Worm (Caenorhabditis elegans) whole organism, young adult: ENCODE data around the gene spp-1.

Experiments
- B0019.2 ChIP-seq: fragments of 200-800 bp; sonication (Bioruptor generic); conservative IDR thresholded peaks from 2 replicates; pipeline ENCODE4 v1.3.6; 2022; ENCODE audit warnings: missing genetic modification reagents, missing genetic modification characterization, missing compliant biosample characterization
- B0261.1 ChIP-seq: sonication (generic microtip); optimal IDR thresholded peaks from 2 replicates; lab custom pipeline; 2016; ENCODE audit warnings: mild to moderate bottlenecking, missing genetic modification characterization, moderate library complexity, missing compliant biosample characterization
- C17E4.6 ChIP-seq: fragments of 200-800 bp; sonication (Bioruptor generic); IDR thresholded peaks from 2 replicates; pipeline ENCODE4 v1.3.6; 2022; ENCODE audit warnings: missing genetic modification reagents, missing genetic modification characterization, missing compliant biosample characterization
- F22D6.2 ChIP-seq: sonication (generic microtip); optimal IDR thresholded peaks from 2 replicates; lab custom pipeline; 2016; ENCODE audit warnings: mild to moderate bottlenecking, missing genetic modification characterization, missing compliant biosample characterization
- F33H1.4 ChIP-seq: fragments of 200-800 bp; sonication (Bioruptor generic); IDR thresholded peaks from 2 replicates; pipeline ENCODE4 v1.3.6; 2022; ENCODE audit warnings: missing genetic modification reagents, missing genetic modification characterization, missing compliant biosample characterization
- F37B4.10 ChIP-seq: fragments of 200-800 bp; sonication (Bioruptor generic); IDR thresholded peaks from 2 replicates; pipeline ENCODE4 v1.3.6; 2022; ENCODE audit warnings: missing genetic modification characterization, missing compliant biosample characterization
- F49E8.2 ChIP-seq: sonication (generic microtip); optimal IDR thresholded peaks from 3 replicates; lab custom pipeline; 2017; ENCODE audit warnings: missing genetic modification characterization, mild to moderate bottlenecking, missing compliant biosample characterization, antibody characterized with exemption, moderate library complexity; ENCODE audit not compliant: insufficient read depth
- F52B5.7 ChIP-seq: sonication (generic microtip); optimal IDR thresholded peaks from 2 replicates; lab custom pipeline; 2016; ENCODE audit warnings: mild to moderate bottlenecking, missing genetic modification characterization, missing compliant biosample characterization
- F55B11.4 ChIP-seq: sonication (generic microtip); optimal IDR thresholded peaks from 2 replicates; lab custom pipeline; 2016; ENCODE audit warnings: missing compliant biosample characterization, missing genetic modification characterization, borderline replicate concordance; ENCODE audit not compliant: insufficient read depth
- K12H6.12 ChIP-seq: fragments of 200-800 bp; sonication (Bioruptor generic); optimal IDR thresholded peaks from 2 replicates; lab custom pipeline; 2018; ENCODE audit warnings: mild to moderate bottlenecking, missing genetic modification characterization, missing compliant biosample characterization
- T26A5.8 ChIP-seq: sonication (generic microtip); optimal IDR thresholded peaks from 2 replicates; lab custom pipeline; 2016; ENCODE audit warnings: missing genetic modification characterization, missing compliant biosample characterization
- Y53F4B.3 ChIP-seq: fragments of 200-800 bp; sonication (Bioruptor generic); IDR thresholded peaks from 2 replicates; pipeline ENCODE4 v1.3.6; 2022; ENCODE audit warnings: missing genetic modification reagents, missing genetic modification characterization, missing compliant biosample characterization
- Y53G8AR.9 ChIP-seq: fragments of 200-800 bp; sonication (Bioruptor generic); conservative IDR thresholded peaks from 2 replicates; pipeline ENCODE4 v1.3.6; 2022; ENCODE audit warnings: missing genetic modification reagents, missing genetic modification characterization, missing compliant biosample characterization
- Y56A3A.18 ChIP-seq: fragments of 200-800 bp; sonication (Bioruptor generic); IDR thresholded peaks from 2 replicates; pipeline ENCODE4 v1.3.6; 2022; ENCODE audit warnings: missing genetic modification reagents, missing genetic modification characterization, missing compliant biosample characterization
- Y67H2A.10 ChIP-seq: fragments of 200-800 bp; sonication (Bioruptor generic); conservative IDR thresholded peaks from 2 replicates; pipeline ENCODE4 v1.3.6; 2022; ENCODE audit warnings: missing genetic modification reagents, missing genetic modification characterization, missing compliant biosample characterization
- Y79H2A.3 ChIP-seq: fragments of 200-800 bp; sonication (Bioruptor generic); conservative IDR thresholded peaks from 2 replicates; pipeline ENCODE4 v1.3.6; 2022; ENCODE audit warnings: missing genetic modification reagents, missing genetic modification characterization, missing compliant biosample characterization
- ZK185.1 ChIP-seq: sonication (generic microtip); optimal IDR thresholded peaks from 2 replicates; lab custom pipeline; 2016; ENCODE audit warnings: mild to moderate bottlenecking, missing genetic modification characterization, missing compliant biosample characterization; ENCODE audit not compliant: poor library complexity, severe bottlenecking
- akir-1 ChIP-seq: fragments of 200-800 bp; sonication (Bioruptor generic); optimal IDR thresholded peaks from 2 replicates; lab custom pipeline; 2018; ENCODE audit warnings: mild to moderate bottlenecking, missing genetic modification characterization, moderate library complexity, missing compliant biosample characterization
- aptf-3 ChIP-seq: fragments of 200-800 bp; sonication (Bioruptor generic); IDR thresholded peaks from 2 replicates; pipeline ENCODE4 v1.3.6; 2022; ENCODE audit warnings: missing genetic modification characterization, missing compliant biosample characterization
- atf-7 ChIP-seq: sonication (generic microtip); optimal IDR thresholded peaks from 2 replicates; lab custom pipeline; 2017; ENCODE audit warnings: mild to moderate bottlenecking, missing genetic modification characterization, missing compliant biosample characterization
- attf-5 ChIP-seq: fragments of 200-800 bp; sonication (Bioruptor generic); optimal IDR thresholded peaks from 2 replicates; lab custom pipeline; 2018; ENCODE audit warnings: mild to moderate bottlenecking, missing genetic modification characterization, missing compliant biosample characterization
- cebp-1 ChIP-seq, 2 experiments: fragments of 200-800 bp in 1 of 2; sonication (Bioruptor generic) in 1 of 2; sonication (generic microtip) in 1 of 2; IDR thresholded peaks in 1 of 2; optimal IDR thresholded peaks in 1 of 2; 2 replicates each; pipeline versions ENCODE4 v1.3.6 to Lab custom; 2017 to 2022; ENCODE audit warnings: missing compliant biosample characterization in 2 of 2, missing genetic modification characterization in 2 of 2, mild to moderate bottlenecking in 1 of 2, missing genetic modification reagents in 1 of 2, moderate library complexity in 1 of 2
- chd-7 ChIP-seq: sonication (generic microtip); optimal IDR thresholded peaks from 2 replicates; lab custom pipeline; 2016; ENCODE audit warnings: mild to moderate bottlenecking, missing genetic modification characterization, moderate library complexity, missing compliant biosample characterization
- dpl-1 ChIP-seq: fragments of 150-350 bp; optimal IDR thresholded peaks from 2 replicates; lab custom pipeline; 2014; ENCODE audit warnings: missing biosample characterization, missing genetic modification reagents, missing genetic modification characterization
- ekl-4 ChIP-seq: fragments of 200-800 bp; sonication (Bioruptor generic); IDR thresholded peaks from 2 replicates; pipeline ENCODE4 v1.3.6; 2022; ENCODE audit warnings: missing genetic modification reagents, missing genetic modification characterization, missing compliant biosample characterization
- hlh-26 ChIP-seq: fragments of 200-800 bp; sonication (Bioruptor generic); conservative IDR thresholded peaks from 2 replicates; pipeline ENCODE4 v1.3.6; 2022; ENCODE audit warnings: missing genetic modification reagents, missing genetic modification characterization, missing compliant biosample characterization
- hmg-20 ChIP-seq: fragments of 200-800 bp; sonication (Bioruptor generic); IDR thresholded peaks from 2 replicates; pipeline ENCODE4 v1.3.6; 2022; ENCODE audit warnings: missing genetic modification reagents, missing genetic modification characterization, missing compliant biosample characterization
- let-526 ChIP-seq: fragments of 200-800 bp; sonication (Bioruptor generic); IDR thresholded peaks from 2 replicates; pipeline ENCODE4 v1.3.6; 2022; ENCODE audit warnings: missing genetic modification reagents, missing genetic modification characterization, missing compliant biosample characterization
- let-607 ChIP-seq, 2 experiments: fragments of 200-800 bp in 1 of 2; sonication (Bioruptor generic) in 1 of 2; sonication (generic microtip) in 1 of 2; optimal IDR thresholded peaks; 2 replicates each; lab custom pipeline; 2016 to 2018; ENCODE audit warnings: mild to moderate bottlenecking in 2 of 2, missing compliant biosample characterization in 2 of 2, missing genetic modification characterization in 2 of 2, moderate library complexity in 2 of 2, missing genotype in 1 of 2
- lin-35 ChIP-seq, 3 experiments: fragments of 150-350 bp in 2 of 3; sonication (generic microtip) in 1 of 3; optimal IDR thresholded peaks; 2 replicates each; lab custom pipeline; 2014 to 2018; ENCODE audit warnings: missing biosample characterization in 3 of 3, missing genetic modification characterization in 3 of 3, missing genetic modification reagents in 3 of 3
- lin-54 ChIP-seq: fragments of 200-800 bp; sonication (Bioruptor generic); optimal IDR thresholded peaks from 2 replicates; lab custom pipeline; 2018; ENCODE audit warnings: mild to moderate bottlenecking, missing genetic modification characterization, missing compliant biosample characterization
- madf-3 ChIP-seq: fragments of 200-800 bp; sonication (Bioruptor generic); IDR thresholded peaks from 2 replicates; pipeline ENCODE4 v1.3.6; 2022; ENCODE audit warnings: missing genetic modification reagents, missing genetic modification characterization, missing compliant biosample characterization
- nfya-2 ChIP-seq: fragments of 200-800 bp; sonication (Bioruptor generic); IDR thresholded peaks from 2 replicates; pipeline ENCODE4 v1.3.6; 2022; ENCODE audit warnings: missing genetic modification reagents, missing genetic modification characterization, missing compliant biosample characterization
- nhr-27 ChIP-seq: fragments of 200-800 bp; sonication (Bioruptor generic); optimal IDR thresholded peaks from 2 replicates; lab custom pipeline; 2018; ENCODE audit warnings: mild to moderate bottlenecking, missing genetic modification characterization, moderate library complexity, missing compliant biosample characterization
- sea-2 ChIP-seq: fragments of 200-800 bp; sonication (Bioruptor generic); IDR thresholded peaks from 2 replicates; pipeline ENCODE4 v1.3.6; 2022; ENCODE audit warnings: missing genetic modification characterization, missing compliant biosample characterization
- tbx-9 ChIP-seq: sonication (generic microtip); optimal IDR thresholded peaks from 2 replicates; lab custom pipeline; 2016; ENCODE audit warnings: borderline replicate concordance, missing genetic modification characterization, inconsistent platforms, missing compliant biosample characterization
- ztf-18 ChIP-seq: sonication (generic microtip); optimal IDR thresholded peaks from 2 replicates; lab custom pipeline; 2016; ENCODE audit warnings: missing genotype, mild to moderate bottlenecking, missing genetic modification characterization, missing compliant biosample characterization
- ztf-22 ChIP-seq: fragments of 200-800 bp; sonication (Bioruptor generic); optimal IDR thresholded peaks from 2 replicates; lab custom pipeline; 2018; ENCODE audit warnings: mild to moderate bottlenecking, missing genetic modification characterization, moderate library complexity, missing compliant biosample characterization
- ztf-26 ChIP-seq: sonication (generic microtip); optimal IDR thresholded peaks from 2 replicates; lab custom pipeline; 2017; ENCODE audit warnings: missing genetic modification characterization, missing compliant biosample characterization
- ztf-3 ChIP-seq: fragments of 200-800 bp; sonication (Bioruptor generic); optimal IDR thresholded peaks from 2 replicates; lab custom pipeline; 2018; ENCODE audit warnings: mild to moderate bottlenecking, missing genetic modification characterization, missing compliant biosample characterization

The spp-1 gene

DNA sequence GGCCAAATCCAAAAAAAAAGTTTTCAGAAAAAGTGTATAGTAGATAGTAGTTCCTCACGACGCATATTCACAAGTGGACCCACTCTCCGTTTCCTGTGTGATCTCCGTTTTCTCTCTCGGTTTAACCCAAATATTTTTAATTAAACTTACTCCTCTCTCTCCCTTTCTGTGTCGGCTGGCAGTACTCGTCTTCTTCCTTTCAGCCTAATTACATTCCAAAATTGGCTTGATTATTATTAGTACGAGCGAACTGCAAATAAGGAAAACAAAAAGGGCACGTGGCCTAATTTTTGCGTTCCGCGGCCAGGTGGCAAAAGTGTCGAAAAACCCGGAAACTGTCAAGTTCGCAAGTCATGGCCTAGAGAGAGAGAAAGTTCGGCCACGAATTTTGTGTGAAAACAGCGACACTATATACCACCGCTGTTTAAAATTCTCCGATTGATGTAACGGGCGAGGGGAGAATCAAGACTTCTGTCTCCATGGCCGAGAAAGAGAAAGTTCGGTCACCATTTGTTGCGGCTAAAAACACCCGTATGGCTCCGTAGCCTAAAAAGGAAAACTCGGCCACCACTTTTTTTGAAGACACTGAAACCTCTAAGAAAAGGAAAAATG, 41.5 kb upstream of the spp-1 start:
- TF ChIP-seq Y79H2A.3 (no peak), F37B4.10 (no peak), let-607 (tag; optimal IDR thresholded peaks at IDR 0.05; lab: Kevin White, UChicago) (no peak), tbx-9 (tag; lab: Kevin White, UChicago) (no peak), B0019.2 (GFP tag; lab: Robert Waterston, UW) (no peak), K12H6.12 (tag; lab: Kevin White, UChicago) (no peak), T26A5.8 (no peak), ztf-26 (tag; lab: Kevin White, UChicago) (no peak)

DNA sequence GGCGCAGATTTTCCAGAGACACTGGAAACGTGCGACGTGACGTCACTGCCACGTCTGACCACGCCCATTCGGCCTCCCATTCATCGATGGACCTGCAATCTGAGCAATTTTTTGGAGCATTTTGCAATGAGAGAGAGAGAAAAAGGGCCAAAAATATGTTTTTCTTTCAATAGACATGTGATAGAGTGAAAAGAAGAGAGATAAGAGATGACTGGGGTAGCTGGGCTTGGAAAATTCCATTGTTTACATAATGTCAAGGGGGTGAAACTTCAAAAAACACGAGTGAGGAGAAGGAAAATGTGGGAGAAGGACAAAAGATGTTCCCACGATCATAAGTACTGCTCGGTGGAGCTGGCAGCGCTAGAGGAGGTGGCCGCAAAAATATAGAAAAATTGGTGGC, 40.5 kb upstream of the spp-1 start, which contains the start of gene M03C11.1:
TSS of gene M03C11.1 (minus strand) at position 101 of the 400 bp plus-strand sequence.
- no peak for TF ChIP-seq C17E4.6 (GFP tag; lab: Robert Waterston, UW)
- TF ChIP-seq lin-35 (GFP tag; optimal IDR thresholded peaks at IDR 0.05; lab: Kevin White, UChicago), result no peak
- TF ChIP-seq aptf-3, result no peak
- no peak for TF ChIP-seq hmg-20
- TF ChIP-seq F55B11.4, result no peak
- TF ChIP-seq Y56A3A.18 (GFP tag; lab: Robert Waterston, UW), result no peak
- TF ChIP-seq dpl-1, result no peak
- TF ChIP-seq ztf-22 (GFP tag; lab: Kevin White, UChicago), result no peak
- TF ChIP-seq let-526, result no peak
- TF ChIP-seq cebp-1 (GFP tag; IDR thresholded peaks at IDR 0.05; lab: Robert Waterston, UW), result no peak
- TF ChIP-seq cebp-1 (tag; optimal IDR thresholded peaks at IDR 0.05; lab: Kevin White, UChicago), result no peak
- TF ChIP-seq Y53F4B.3 (GFP tag; lab: Robert Waterston, UW), result no peak
- no peak for TF ChIP-seq Y53G8AR.9 (GFP tag; lab: Robert Waterston, UW)
- no peak for TF ChIP-seq F22D6.2
- no peak for TF ChIP-seq nhr-27 (tag; lab: Kevin White, UChicago)
- TF ChIP-seq F52B5.7, result no peak
- no peak for TF ChIP-seq B0261.1 (tag; lab: Kevin White, UChicago)
- no peak for TF ChIP-seq ztf-26 (tag; lab: Kevin White, UChicago)
- TF ChIP-seq F49E8.2 (tag; lab: Kevin White, UChicago), result no peak

DNA sequence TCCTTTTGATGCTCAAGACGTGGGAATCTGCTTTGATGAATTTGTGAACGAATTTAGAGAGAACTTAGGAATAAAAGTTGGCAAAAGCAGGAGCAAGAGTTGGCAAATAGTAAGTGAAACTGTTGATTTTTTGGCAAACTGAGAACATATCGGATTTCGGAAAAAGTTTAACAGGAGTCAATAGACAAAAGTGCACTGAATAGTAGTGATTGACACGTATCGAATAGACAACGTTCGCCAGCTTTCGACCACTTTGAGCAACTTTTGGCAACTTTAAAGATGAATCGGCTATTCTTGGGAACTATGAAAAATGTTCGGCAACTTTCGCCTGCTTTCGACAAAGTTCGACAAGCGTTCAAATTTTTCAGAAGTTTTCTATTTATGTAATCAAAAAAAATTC, 36.2 kb upstream of the spp-1 start, which contains the start of gene M03C11.9:
TSS of gene M03C11.9 (minus strand) at position 101 of the 400 bp plus-strand sequence.
- TF ChIP-seq ztf-18 (tag; lab: Kevin White, UChicago), result no peak
- no peak for TF ChIP-seq lin-54 (GFP tag; lab: Kevin White, UChicago)
- TF ChIP-seq F33H1.4, result no peak
- no peak for TF ChIP-seq hlh-26 (GFP tag; lab: Robert Waterston, UW)
- no peak for TF ChIP-seq Y67H2A.10 (GFP tag; lab: Robert Waterston, UW)
- TF ChIP-seq chd-7 (tag; lab: Kevin White, UChicago), result no peak
- no peak for TF ChIP-seq nfya-2 (GFP tag; lab: Robert Waterston, UW)
- TF ChIP-seq ztf-22 (GFP tag; lab: Kevin White, UChicago), result no peak
- no peak for TF ChIP-seq ZK185.1 (tag; lab: Kevin White, UChicago)

DNA sequence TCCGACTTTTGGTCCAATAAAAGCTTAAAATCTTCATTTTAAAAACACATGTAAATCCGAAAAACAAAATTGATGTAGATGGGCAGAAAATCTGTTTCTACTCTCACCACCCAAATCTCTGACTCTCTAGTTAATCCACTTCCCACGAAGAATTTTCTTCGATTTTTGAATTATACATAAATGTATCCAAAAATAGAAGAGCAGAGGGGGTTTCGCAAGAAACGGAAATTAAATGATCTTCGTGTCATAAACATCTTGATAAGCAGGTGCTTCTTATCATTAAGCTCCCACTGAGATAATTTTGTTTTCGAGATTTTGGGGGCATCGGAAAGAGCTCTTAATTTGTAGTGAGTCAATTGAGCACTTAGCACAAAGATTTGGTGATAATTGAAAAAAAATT, 34.1 kb upstream of the spp-1 start:
- no peak for TF ChIP-seq ekl-4
- no peak for TF ChIP-seq attf-5
- TF ChIP-seq F33H1.4, result no peak
- TF ChIP-seq madf-3 (GFP tag; lab: Robert Waterston, UW), result no peak
- TF ChIP-seq sea-2 (GFP tag; lab: Robert Waterston, UW), result no peak
- TF ChIP-seq akir-1, result no peak
- no peak for TF ChIP-seq T26A5.8
- TF ChIP-seq atf-7 (tag; lab: Kevin White, UChicago), result no peak
- TF ChIP-seq ztf-3 (GFP tag; lab: Kevin White, UChicago), result no peak
